Fruit fly (Drosophila melanogaster) whole organism, embryonic: ENCODE results near the gene GstD11.

ENCODE experiments used
- Adf1 ChIP-seq: fragments of 200-800 bp; sonication (Bioruptor generic); IDR thresholded peaks from 2 replicates; pipeline ENCODE4 v1.3.6; 2022; ENCODE audit warnings: missing biosample characterization, missing genetic modification characterization
- CG11560 ChIP-seq: fragments of 200-800 bp; sonication (Bioruptor generic); IDR thresholded peaks from 3 replicates; pipeline ENCODE4 v1.3.6; 2022; ENCODE audit warnings: missing biosample characterization, missing genetic modification characterization
- CG12219 ChIP-seq: fragments of 200-800 bp; sonication (Bioruptor generic); optimal IDR thresholded peaks from 3 replicates; lab custom pipeline; 2018; ENCODE audit warnings: missing biosample characterization, mild to moderate bottlenecking, missing genetic modification characterization
- CG12236 ChIP-seq: fragments of 200-800 bp; sonication (Bioruptor generic); optimal IDR thresholded peaks from 2 replicates; lab custom pipeline; 2016; ENCODE audit warnings: missing biosample characterization, missing genetic modification characterization
- CG12391 ChIP-seq: fragments of 200-800 bp; sonication (Bioruptor generic); optimal IDR thresholded peaks from 3 replicates; lab custom pipeline; 2018; ENCODE audit warnings: missing biosample characterization, mild to moderate bottlenecking, missing genetic modification characterization, moderate library complexity
- CG13775 ChIP-seq: fragments of 200-800 bp; sonication (Bioruptor generic); optimal IDR thresholded peaks from 3 replicates; lab custom pipeline; 2017; ENCODE audit warnings: missing biosample characterization, mild to moderate bottlenecking, missing genetic modification characterization
- CG13894 ChIP-seq: fragments of 200-800 bp; sonication (Bioruptor generic); optimal IDR thresholded peaks from 3 replicates; lab custom pipeline; 2018; ENCODE audit warnings: missing biosample characterization, mild to moderate bottlenecking, missing genetic modification characterization, moderate library complexity
- CG15479 ChIP-seq: fragments of 200-800 bp; sonication (Bioruptor generic); optimal IDR thresholded peaks from 3 replicates; lab custom pipeline; 2019; ENCODE audit warnings: missing biosample characterization, mild to moderate bottlenecking, missing genetic modification characterization, moderate library complexity
- CG15514 ChIP-seq: fragments of 200-800 bp; sonication (Bioruptor generic); optimal IDR thresholded peaks from 3 replicates; lab custom pipeline; 2017; ENCODE audit warnings: missing biosample characterization, missing genetic modification characterization, mild to moderate bottlenecking, moderate library complexity, missing genetic modification reagents
- CG16863 ChIP-seq: fragments of 200-800 bp; sonication (Bioruptor generic); optimal IDR thresholded peaks from 3 replicates; lab custom pipeline; 2016; ENCODE audit warnings: missing biosample characterization, missing genetic modification characterization
- CG17186 ChIP-seq: fragments of 200-800 bp; sonication (Bioruptor generic); optimal IDR thresholded peaks from 3 replicates; lab custom pipeline; 2017; ENCODE audit warnings: missing biosample characterization, missing genetic modification reagents, missing genetic modification characterization
- CG2129 ChIP-seq: fragments of 200-800 bp; sonication (Bioruptor generic); IDR thresholded peaks from 2 replicates; pipeline ENCODE4 v1.3.6; 2022; ENCODE audit warnings: missing biosample characterization, missing genetic modification characterization; ENCODE audit not compliant: partially characterized antibody
- CG30020 ChIP-seq: fragments of 200-800 bp; optimal IDR thresholded peaks from 2 replicates; lab custom pipeline; 2019; ENCODE audit warnings: missing biosample characterization, mild to moderate bottlenecking, missing genetic modification characterization, moderate library complexity
- CG34224 ChIP-seq: fragments of 200-800 bp; sonication (Bioruptor generic); IDR thresholded peaks from 3 replicates; pipeline ENCODE4 v1.3.6; 2022; ENCODE audit warnings: missing biosample characterization, missing genetic modification characterization; ENCODE audit not compliant: partially characterized antibody
- CG3995 ChIP-seq: fragments of 200-800 bp; sonication (Bioruptor generic); optimal IDR thresholded peaks from 3 replicates; lab custom pipeline; 2016; ENCODE audit warnings: missing biosample characterization, missing genetic modification characterization
- CG7357 ChIP-seq: fragments of 200-800 bp; sonication (Bioruptor generic); IDR thresholded peaks from 3 replicates; pipeline ENCODE4 v1.3.6; 2022; ENCODE audit warnings: missing biosample characterization, missing genetic modification characterization
- CG7839 ChIP-seq: fragments of 200-800 bp; sonication (Bioruptor generic); optimal IDR thresholded peaks from 3 replicates; lab custom pipeline; 2018; ENCODE audit warnings: missing biosample characterization, mild to moderate bottlenecking, missing genetic modification characterization, moderate library complexity
- CoRest ChIP-seq: fragments of 200-800 bp; sonication (Bioruptor generic); optimal IDR thresholded peaks from 3 replicates; lab custom pipeline; 2018; ENCODE audit warnings: missing biosample characterization, mild to moderate bottlenecking, missing genetic modification characterization, moderate library complexity
- D19A ChIP-seq: fragments of 200-800 bp; optimal IDR thresholded peaks from 3 replicates; lab custom pipeline; 2019; ENCODE audit warnings: missing biosample characterization, mild to moderate bottlenecking, missing genetic modification characterization, moderate library complexity
- Doc2 ChIP-seq: fragments of 200-800 bp; sonication (Bioruptor generic); IDR thresholded peaks from 2 replicates; pipeline ENCODE4 v1.3.6; 2022; ENCODE audit warnings: missing biosample characterization, missing genetic modification characterization
- Dp ChIP-seq: fragments of 200-800 bp; sonication (Bioruptor generic); optimal IDR thresholded peaks from 2 replicates; lab custom pipeline; 2018; ENCODE audit warnings: missing biosample characterization, mild to moderate bottlenecking, missing genetic modification characterization, moderate library complexity
- Ets97D ChIP-seq: fragments of 200-800 bp; sonication (Bioruptor generic); optimal IDR thresholded peaks from 3 replicates; lab custom pipeline; 2016; ENCODE audit warnings: missing biosample characterization, missing genetic modification characterization
- Fer3 ChIP-seq: fragments of 200-800 bp; sonication (Bioruptor generic); optimal IDR thresholded peaks from 2 replicates; lab custom pipeline; 2018; ENCODE audit warnings: missing biosample characterization, mild to moderate bottlenecking, missing genetic modification characterization, moderate library complexity
- HLHmδ ChIP-seq: fragments of 200-800 bp; sonication (Bioruptor generic); optimal IDR thresholded peaks from 2 replicates; lab custom pipeline; 2018; ENCODE audit warnings: missing biosample characterization, mild to moderate bottlenecking, missing genetic modification characterization, moderate library complexity
- HmgZ ChIP-seq: fragments of 200-800 bp; sonication (Bioruptor generic); optimal IDR thresholded peaks from 2 replicates; lab custom pipeline; 2018; ENCODE audit warnings: missing biosample characterization, mild to moderate bottlenecking, missing genetic modification characterization
- PHDP ChIP-seq: fragments of 200-800 bp; sonication (Bioruptor generic); optimal IDR thresholded peaks from 3 replicates; lab custom pipeline; 2018; ENCODE audit warnings: missing biosample characterization, mild to moderate bottlenecking, missing genetic modification characterization, moderate library complexity
- Sox102F ChIP-seq: fragments of 200-800 bp; sonication (Bioruptor generic); optimal IDR thresholded peaks from 2 replicates; lab custom pipeline; 2018; ENCODE audit warnings: missing biosample characterization, mild to moderate bottlenecking, missing genetic modification characterization, moderate library complexity
- YL-1 ChIP-seq: fragments of 200-800 bp; sonication (Bioruptor generic); optimal IDR thresholded peaks from 3 replicates; lab custom pipeline; 2017; ENCODE audit warnings: missing biosample characterization, mild to moderate bottlenecking, missing genetic modification characterization
- caup ChIP-seq: fragments of 200-800 bp; sonication (Bioruptor generic); optimal IDR thresholded peaks from 3 replicates; lab custom pipeline; 2017; ENCODE audit warnings: missing biosample characterization, mild to moderate bottlenecking, missing genetic modification characterization, moderate library complexity; ENCODE audit not compliant: severe bottlenecking
- corto ChIP-seq: fragments of 200-800 bp; sonication (Bioruptor generic); optimal IDR thresholded peaks from 2 replicates; lab custom pipeline; 2016; ENCODE audit warnings: missing biosample characterization, mild to moderate bottlenecking, missing genetic modification characterization, moderate library complexity
- ftz-f1 ChIP-seq: fragments of 200-800 bp; sonication (Bioruptor generic); optimal IDR thresholded peaks from 2 replicates; lab custom pipeline; 2016; ENCODE audit warnings: missing biosample characterization, missing genetic modification characterization
- gfzf ChIP-seq: fragments of 200-800 bp; sonication (Bioruptor generic); optimal IDR thresholded peaks from 2 replicates; lab custom pipeline; 2016; ENCODE audit warnings: missing biosample characterization, mild to moderate bottlenecking, missing genetic modification characterization, moderate library complexity
- insv ChIP-seq, 2 experiments: fragments of 200-800 bp; sonication (Bioruptor generic); optimal IDR thresholded peaks; 3 replicates each; lab custom pipeline; 2016 to 2018; ENCODE audit warnings: missing biosample characterization in 2 of 2, missing genetic modification characterization in 2 of 2
- kah ChIP-seq: fragments of 200-800 bp; sonication (Bioruptor generic); optimal IDR thresholded peaks from 2 replicates; lab custom pipeline; 2018; ENCODE audit warnings: missing biosample characterization, mild to moderate bottlenecking, missing genetic modification characterization
- kni ChIP-seq: fragments of 200-800 bp; sonication (Bioruptor generic); optimal IDR thresholded peaks from 3 replicates; lab custom pipeline; 2017; ENCODE audit warnings: mild to moderate bottlenecking, missing biosample characterization, missing genetic modification reagents, missing genetic modification characterization
- maf-S ChIP-seq: fragments of 200-800 bp; sonication (Bioruptor generic); optimal IDR thresholded peaks from 2 replicates; lab custom pipeline; 2016; ENCODE audit warnings: missing biosample characterization, missing genetic modification characterization
- nom ChIP-seq: fragments of 200-800 bp; sonication (Bioruptor generic); optimal IDR thresholded peaks from 2 replicates; lab custom pipeline; 2017; ENCODE audit warnings: missing biosample characterization, missing genetic modification characterization, mild to moderate bottlenecking, moderate library complexity, missing genetic modification reagents
- pb ChIP-seq: fragments of 200-800 bp; sonication (Bioruptor generic); optimal IDR thresholded peaks from 3 replicates; lab custom pipeline; 2016; ENCODE audit warnings: missing biosample characterization, missing genetic modification characterization
- rib ChIP-seq: fragments of 200-800 bp; sonication (Bioruptor generic); IDR thresholded peaks from 2 replicates; pipeline ENCODE4 v1.3.6; 2022; ENCODE audit warnings: missing biosample characterization, missing genetic modification characterization
- sens-2 ChIP-seq: fragments of 200-800 bp; sonication (Bioruptor generic); IDR thresholded peaks from 2 replicates; pipeline ENCODE4 v1.3.6; 2022; ENCODE audit warnings: missing biosample characterization, missing genetic modification characterization
- stc ChIP-seq: fragments of 200-800 bp; sonication (Bioruptor generic); IDR thresholded peaks from 2 replicates; pipeline ENCODE4 v1.3.6; 2022; ENCODE audit warnings: missing biosample characterization, missing genetic modification characterization
- sug ChIP-seq: fragments of 200-800 bp; optimal IDR thresholded peaks from 2 replicates; lab custom pipeline; 2019; ENCODE audit warnings: missing biosample characterization, mild to moderate bottlenecking, missing genetic modification characterization, moderate library complexity
- tna ChIP-seq: fragments of 200-800 bp; sonication (Bioruptor generic); IDR thresholded peaks from 2 replicates; pipeline ENCODE4 v1.3.6; 2022; ENCODE audit warnings: missing biosample characterization, missing genetic modification characterization; ENCODE audit not compliant: partially characterized antibody
- unc-4 ChIP-seq: fragments of 200-800 bp; sonication (Bioruptor generic); IDR thresholded peaks from 2 replicates; pipeline ENCODE4 v1.3.6; 2022; ENCODE audit warnings: missing biosample characterization, missing genetic modification characterization; ENCODE audit not compliant: partially characterized antibody
- unpg ChIP-seq: fragments of 200-800 bp; sonication (Bioruptor generic); optimal IDR thresholded peaks from 3 replicates; lab custom pipeline; 2018; ENCODE audit warnings: missing biosample characterization, mild to moderate bottlenecking, missing genetic modification characterization, moderate library complexity
- zfh2 ChIP-seq: fragments of 200-800 bp; sonication (Bioruptor generic); optimal IDR thresholded peaks from 2 replicates; lab custom pipeline; 2016; ENCODE audit warnings: missing biosample characterization, missing genetic modification characterization

The GstD11 gene

DNA sequence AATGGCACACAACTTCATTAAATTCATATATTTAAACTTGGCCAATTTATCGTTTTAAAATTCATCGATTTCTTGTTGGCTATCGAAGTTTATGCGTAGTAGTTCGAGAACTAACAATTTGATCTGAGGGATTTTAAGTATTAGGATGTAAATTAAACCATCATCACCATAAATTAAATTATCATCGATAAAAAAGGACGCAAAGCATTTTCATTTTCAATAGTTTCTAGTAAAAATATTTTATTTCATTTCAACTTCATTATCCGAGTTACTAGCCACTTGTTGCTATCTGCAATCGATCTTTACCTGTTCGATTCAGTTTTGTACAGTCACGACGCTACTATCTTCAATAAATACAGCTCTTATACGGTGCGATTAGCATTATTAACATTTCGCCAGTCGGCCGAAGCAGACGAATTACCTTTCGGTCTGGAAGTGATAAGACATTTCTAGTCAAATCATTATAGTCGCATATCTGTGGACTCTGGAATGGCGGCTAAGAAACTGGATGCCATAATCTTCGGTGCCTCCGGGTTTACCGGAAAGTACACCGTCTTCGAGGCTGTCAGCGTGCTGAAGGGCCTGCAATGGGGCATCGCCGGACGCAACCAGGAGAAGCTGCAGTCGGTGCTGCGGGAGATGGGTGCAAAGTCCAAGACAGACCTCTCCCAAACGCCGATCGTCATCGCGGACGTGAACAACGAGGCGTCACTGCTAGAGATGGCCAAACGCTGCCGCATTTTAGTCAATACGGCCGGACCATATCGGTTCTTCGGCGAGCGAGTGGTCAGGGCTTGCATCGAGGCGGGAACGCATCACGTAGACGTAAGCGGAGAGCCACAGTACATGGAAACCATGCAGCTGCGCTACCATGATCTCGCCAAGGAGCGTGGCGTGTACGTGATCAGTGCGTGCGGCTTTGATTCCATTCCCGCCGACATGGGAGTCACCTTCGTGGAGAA lies 23.4 kb downstream of the GstD11 start, which contains the start of gene CG5167 (continued):
- TF ChIP-seq CG2129 (GFP tag; lab: Robert Waterston, UW) (no peak), maf-S (no peak), rib (GFP tag; lab: Robert Waterston, UW) (no peak), CG16863 (GFP tag; lab: Kevin White, UChicago) (no peak), Doc2 (GFP tag; lab: Robert Waterston, UW) (no peak), CG13775 (GFP tag; lab: Kevin White, UChicago) (no peak), zfh2 (no peak)

DNA sequence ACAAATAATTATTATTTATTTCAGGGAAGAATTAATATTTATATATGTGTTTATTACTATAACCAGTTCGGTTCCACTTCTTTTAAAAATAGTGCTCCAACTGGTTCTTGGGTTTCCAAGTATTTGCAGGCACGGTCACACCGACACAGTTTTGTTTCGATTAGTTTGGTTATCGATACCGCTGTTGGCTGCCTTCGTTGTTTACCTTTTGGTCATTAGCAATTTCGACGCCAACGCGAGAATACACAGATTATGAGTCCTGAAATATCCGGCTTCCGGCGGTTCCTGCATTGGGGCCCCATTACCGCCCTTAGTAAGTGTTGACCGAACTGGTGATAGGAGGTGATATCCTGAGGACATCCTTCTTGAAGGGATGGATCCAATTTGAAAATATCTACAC lies 25.0 kb downstream of the GstD11 start, which contains the start of gene CG5196:
Gene CG5196 (plus strand): TSS at position 157 of the 400 bp plus-strand sequence.
- peak; percentile 35 for TF ChIP-seq CG12391
- peak; percentile 81 for TF ChIP-seq HmgZ (tag; lab: Kevin White, UChicago)
- TF ChIP-seq CG15514 (GFP tag; lab: Kevin White, UChicago) = peak; percentile 99
- TF ChIP-seq CG17186 (GFP tag; lab: Kevin White, UChicago) = peak; percentile 49
- TF ChIP-seq CG3995 = peak; percentile 78
- no peak for TF ChIP-seq sens-2 (GFP tag; lab: Robert Waterston, UW)
- peak; percentile 61 for TF ChIP-seq CG30020 (tag; lab: Kevin White, UChicago)
- TF ChIP-seq CG7839 (tag; lab: Kevin White, UChicago) = no peak
- peak; percentile 18 for TF ChIP-seq caup
- no peak for TF ChIP-seq ftz-f1 (GFP tag; lab: Kevin White, UChicago)
- TF ChIP-seq Dp (GFP tag; lab: Kevin White, UChicago) = peak; percentile 80
- peak; percentile 51 for TF ChIP-seq sug (tag; lab: Kevin White, UChicago)
- TF ChIP-seq unc-4 (GFP tag; lab: Robert Waterston, UW) = peak; percentile 73
- peak; percentile 81 for TF ChIP-seq CG34224 (GFP tag; lab: Robert Waterston, UW)
- peak; percentile 17 for TF ChIP-seq kah (GFP tag; lab: Kevin White, UChicago)
- peak; percentile 51 for TF ChIP-seq CG13894
- no peak for TF ChIP-seq CG12236
- TF ChIP-seq CoRest (tag; lab: Kevin White, UChicago) = peak; percentile 5
- TF ChIP-seq YL-1 (GFP tag; lab: Kevin White, UChicago) = peak; percentile 50
- TF ChIP-seq HLHmδ (GFP tag; lab: Kevin White, UChicago) = peak; percentile 49
- no peak for TF ChIP-seq CG15479 (GFP tag; lab: Kevin White, UChicago)
- TF ChIP-seq pb = peak; percentile 26
- no peak for TF ChIP-seq Sox102F (GFP tag; lab: Kevin White, UChicago)
- TF ChIP-seq CG12219 (GFP tag; lab: Kevin White, UChicago) = no peak
- peak; percentile 34 for TF ChIP-seq Ets97D (GFP tag; lab: Kevin White, UChicago)
- TF ChIP-seq gfzf (GFP tag; lab: Kevin White, UChicago) = peak; percentile 75
- TF ChIP-seq corto = no peak
- TF ChIP-seq tna = peak; percentile 52
- TF ChIP-seq Adf1 (GFP tag; lab: Robert Waterston, UW) = peak; percentile 36; the same call in 1 of the 2 replicates
- TF ChIP-seq PHDP (tag; lab: Kevin White, UChicago) = peak; percentile 40
- 0 out of 2 replicates have a peak, but pooled peaks have one; percentile 25 for TF ChIP-seq stc
- TF ChIP-seq CG7357 (GFP tag; lab: Robert Waterston, UW) = no peak
- no peak for TF ChIP-seq CG11560 (tag; lab: Robert Waterston, UW)
- peak; percentile 1 for TF ChIP-seq D19A (tag; lab: Kevin White, UChicago)
- peak in 1 of 2 experiments; percentile 53 for TF ChIP-seq insv (GFP tag; optimal IDR thresholded peaks at IDR 0.05; lab: Kevin White, UChicago)
- peak; percentile 13 for TF ChIP-seq Fer3 (tag; lab: Kevin White, UChicago)
- TF ChIP-seq kni (GFP tag; lab: Kevin White, UChicago) = peak; percentile 34
- peak; percentile 45 for TF ChIP-seq nom
- peak; percentile 12 for TF ChIP-seq unpg (GFP tag; lab: Kevin White, UChicago)
